Fruit fly (Drosophila melanogaster): ENCODE data around the gene CG34242.
A peak's percentile ranks its signal among the peaks of the same experiment; 100 is the strongest.

The CG34242 gene

dm6 chr3L:12559273-12559672 is 25.5 kb downstream of the CG34242 start:
- TF ChIP-seq CTCF (optimal IDR thresholded peaks at IDR 0.05) (no peak), CG8478 (optimal IDR thresholded peaks at IDR 0.05) (no peak)

DNA sequence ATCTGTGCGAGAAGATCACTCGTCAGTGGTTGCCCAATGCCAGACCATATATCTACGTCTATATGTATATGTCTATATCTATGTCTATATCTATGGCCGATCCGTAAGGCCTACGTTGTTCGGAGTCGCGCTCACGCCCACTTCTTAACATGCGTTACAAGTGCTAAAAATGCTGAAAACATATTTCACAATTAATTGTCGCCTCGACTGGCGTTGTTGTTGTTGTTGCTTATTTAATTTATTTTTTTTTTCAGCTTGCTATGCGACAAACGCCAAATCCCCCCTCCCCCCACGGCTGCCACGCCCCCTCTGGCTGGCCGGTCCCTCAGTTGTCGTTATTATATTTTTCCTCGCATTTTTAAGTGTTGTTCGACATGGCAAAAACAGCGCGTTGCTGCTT is 30.5 kb downstream of the CG34242 start:
- TF ChIP-seq CTCF (optimal IDR thresholded peaks at IDR 0.05), result no peak
- TF ChIP-seq CG8478 (optimal IDR thresholded peaks at IDR 0.05), result no peak

DNA sequence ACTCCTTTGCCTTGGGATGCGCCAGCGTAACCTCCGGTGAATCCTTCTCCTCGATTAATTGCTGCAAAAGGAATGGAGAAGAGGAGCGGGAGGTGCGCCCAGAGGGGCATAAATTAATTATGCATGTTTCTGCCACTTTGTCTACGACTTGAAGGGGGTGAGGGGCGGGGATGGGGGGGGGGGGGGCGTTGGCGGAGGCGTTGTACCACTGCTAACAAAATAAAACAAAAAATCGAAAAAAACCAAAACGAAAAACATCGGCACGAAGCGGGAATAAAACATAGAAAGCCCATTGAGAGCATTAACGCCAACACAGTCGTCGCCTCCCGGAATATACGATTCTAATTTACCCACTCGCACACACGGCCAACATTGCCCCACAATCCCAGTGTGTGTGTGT is 31.2 kb downstream of the CG34242 start:
- TF ChIP-seq CTCF (optimal IDR thresholded peaks at IDR 0.05), result no peak
- no peak for TF ChIP-seq CG8478 (optimal IDR thresholded peaks at IDR 0.05)

dm6 chr3L:12565422-12565821 is 31.6 kb downstream of the CG34242 start:
- TF ChIP-seq CTCF (optimal IDR thresholded peaks at IDR 0.05), result no peak
- TF ChIP-seq CG8478 (optimal IDR thresholded peaks at IDR 0.05), result no peak

DNA sequence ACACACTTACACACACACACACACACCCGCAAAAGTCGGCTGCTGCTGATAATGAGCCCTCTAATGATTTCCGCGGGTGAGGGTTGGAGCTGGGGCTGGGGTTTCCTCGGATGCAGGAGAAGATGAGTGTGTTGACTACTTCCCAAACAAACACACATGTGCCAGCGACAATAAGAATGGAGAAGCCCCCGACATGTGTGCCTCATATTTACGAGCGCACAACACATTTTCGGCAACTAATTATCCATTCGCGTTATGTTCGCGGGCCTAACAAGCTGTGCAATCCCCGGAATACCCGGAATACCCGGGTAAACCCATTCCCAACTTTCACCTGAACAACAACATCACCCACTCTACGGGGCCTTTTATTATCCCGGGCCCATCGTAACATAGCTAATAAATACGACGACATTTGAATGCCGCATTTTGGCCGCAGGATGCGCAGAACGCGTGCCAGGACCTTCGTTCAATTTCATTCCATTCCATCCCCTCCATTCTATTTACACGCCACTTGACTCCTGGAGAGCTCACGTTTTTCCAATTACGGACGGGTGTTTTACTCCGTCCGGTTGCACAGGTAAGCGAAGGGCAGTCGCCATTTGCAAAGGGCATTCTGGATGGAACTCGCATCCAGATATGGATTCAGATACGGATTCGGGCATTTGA is 32.4 kb downstream of the CG34242 start:
- TF ChIP-seq CTCF (optimal IDR thresholded peaks at IDR 0.05), result no peak

DNA sequence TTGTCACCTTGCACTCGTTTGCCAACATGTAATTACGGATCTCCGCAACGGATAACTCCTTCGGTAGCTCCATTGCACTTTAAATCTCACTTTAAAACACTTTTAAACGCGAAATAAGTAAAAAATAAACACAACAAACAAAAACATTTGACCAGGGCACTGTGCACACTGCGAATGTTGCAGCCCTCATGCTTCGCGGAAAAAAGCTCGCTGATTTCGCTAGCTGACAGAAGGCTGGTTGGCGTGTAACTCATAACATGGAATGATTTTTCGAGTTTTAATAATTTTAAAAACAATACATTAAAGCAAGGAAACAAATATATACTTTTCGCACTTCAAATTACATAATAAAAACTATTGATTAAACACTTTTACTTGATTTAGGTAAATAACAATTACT is 38.6 kb downstream of the CG34242 start, which contains the start of gene sowah:
Gene sowah, minus strand, starts transcription at position 177 of the 400 bp plus-strand sequence.
- TF ChIP-seq CG8478 (optimal IDR thresholded peaks at IDR 0.05) (no peak), CTCF (optimal IDR thresholded peaks at IDR 0.05) (peak in 1 of 2 experiments; percentile 39)

DNA sequence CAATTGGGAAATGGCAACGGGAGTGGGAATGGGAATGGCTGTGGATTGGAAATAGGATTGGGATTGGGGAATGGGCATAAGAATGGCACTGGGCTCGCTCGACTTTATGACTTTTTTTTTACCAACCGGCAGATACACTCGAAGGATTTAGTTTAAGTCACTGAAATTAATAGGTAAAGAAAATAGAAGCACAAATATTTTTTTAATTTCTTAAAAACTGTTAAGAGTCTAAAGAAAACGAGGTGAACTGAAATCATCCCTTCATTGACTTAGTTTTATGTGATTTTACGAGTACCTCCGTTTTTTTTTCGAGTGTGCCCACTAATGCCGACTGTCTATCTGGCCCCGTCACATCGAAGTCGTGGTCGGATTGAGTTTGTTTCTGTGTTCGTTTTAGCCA is 41.1 kb downstream of the CG34242 start:
- TF ChIP-seq CTCF (optimal IDR thresholded peaks at IDR 0.05) (no peak), CG8478 (optimal IDR thresholded peaks at IDR 0.05) (no peak)

DNA sequence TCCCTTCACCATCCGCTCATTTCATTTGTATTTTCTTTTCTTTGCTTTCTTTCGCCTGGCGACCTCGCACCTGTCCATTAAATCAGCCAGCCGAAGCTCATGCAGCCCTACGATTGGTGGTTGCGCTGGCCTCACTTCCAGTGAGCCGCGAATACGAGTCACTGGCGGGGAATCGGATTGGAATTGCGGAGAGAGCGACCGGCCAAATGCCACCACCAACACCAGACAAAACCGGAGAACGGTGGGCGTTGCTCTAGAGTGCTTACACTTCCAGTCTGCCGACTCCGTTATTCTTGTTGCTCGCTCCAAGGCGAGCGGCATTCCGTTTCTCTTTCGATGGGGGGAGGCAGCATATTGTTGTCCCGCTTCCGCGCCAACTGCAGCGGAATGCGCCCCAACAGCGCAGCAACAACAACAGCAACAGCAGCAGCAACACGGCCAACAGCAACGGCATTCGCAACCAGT is 46.4 kb downstream of the CG34242 start, which contains the start of gene ara:
Gene ara, plus strand, starts transcription at position 461 of the 465 bp plus-strand sequence.
- no peak for TF ChIP-seq CG8478 (optimal IDR thresholded peaks at IDR 0.05)
- TF ChIP-seq CTCF (optimal IDR thresholded peaks at IDR 0.05), result no peak

Measured in S2 (cell line).